Worm (Caenorhabditis elegans) whole organism, midembryonic: ENCODE measurements around the gene lin-37.

ENCODE experiments used
- klf-2 ChIP-seq: fragments of 200-800 bp; sonication (Bioruptor generic); conservative IDR thresholded peaks from 2 replicates; pipeline ENCODE4 v1.3.6; 2022; ENCODE audit warnings: missing genetic modification reagents, missing genetic modification characterization, missing compliant biosample characterization
- med-1 ChIP-seq: sonication (generic microtip); optimal IDR thresholded peaks from 2 replicates; lab custom pipeline; 2017; ENCODE audit warnings: missing genetic modification characterization, mild to moderate bottlenecking, missing compliant biosample characterization, antibody characterized with exemption, missing genetic modification reagents; ENCODE audit not compliant: insufficient read depth
- ztf-29 ChIP-seq: fragments of 200-800 bp; sonication (Bioruptor generic); IDR thresholded peaks from 2 replicates; pipeline ENCODE4 v1.3.6; 2022; ENCODE audit warnings: missing genetic modification reagents, missing genetic modification characterization, missing compliant biosample characterization

ce11 chrIII:7114952-7115488 lies 42.7 kb upstream of the lin-37 start, which contains the start of gene nhr-10:
- no peak for TF ChIP-seq klf-2 (GFP tag; lab: Robert Waterston, UW)
- TF ChIP-seq med-1 = no peak
- TF ChIP-seq ztf-29 = no peak
